Worm (Caenorhabditis elegans) whole organism, young adult: Measurements from ENCODE around the gene Y48B6A.10.

ENCODE experiments used
- F22D6.2 ChIP-seq: sonication (generic microtip); optimal IDR thresholded peaks from 2 replicates; lab custom pipeline; 2016; ENCODE audit warnings: mild to moderate bottlenecking, missing genetic modification characterization, missing compliant biosample characterization
- F23B12.7 ChIP-seq: sonication (generic microtip); optimal IDR thresholded peaks from 2 replicates; lab custom pipeline; 2017; ENCODE audit warnings: missing genetic modification characterization, mild to moderate bottlenecking, missing compliant biosample characterization, antibody characterized with exemption, moderate library complexity; ENCODE audit not compliant: insufficient read depth
- F37B4.10 ChIP-seq: fragments of 200-800 bp; sonication (Bioruptor generic); IDR thresholded peaks from 2 replicates; pipeline ENCODE4 v1.3.6; 2022; ENCODE audit warnings: missing genetic modification characterization, missing compliant biosample characterization
- F49E8.2 ChIP-seq: sonication (generic microtip); optimal IDR thresholded peaks from 3 replicates; lab custom pipeline; 2017; ENCODE audit warnings: missing genetic modification characterization, mild to moderate bottlenecking, missing compliant biosample characterization, antibody characterized with exemption, moderate library complexity; ENCODE audit not compliant: insufficient read depth
- F52B5.7 ChIP-seq: sonication (generic microtip); optimal IDR thresholded peaks from 2 replicates; lab custom pipeline; 2016; ENCODE audit warnings: mild to moderate bottlenecking, missing genetic modification characterization, missing compliant biosample characterization
- K12H6.12 ChIP-seq: fragments of 200-800 bp; sonication (Bioruptor generic); optimal IDR thresholded peaks from 2 replicates; lab custom pipeline; 2018; ENCODE audit warnings: mild to moderate bottlenecking, missing genetic modification characterization, missing compliant biosample characterization
- T07F8.4 ChIP-seq: sonication (generic microtip); optimal IDR thresholded peaks from 2 replicates; lab custom pipeline; 2016; ENCODE audit warnings: mild to moderate bottlenecking, missing genetic modification characterization, moderate library complexity, missing compliant biosample characterization
- Y53G8AR.9 ChIP-seq: fragments of 200-800 bp; sonication (Bioruptor generic); conservative IDR thresholded peaks from 2 replicates; pipeline ENCODE4 v1.3.6; 2022; ENCODE audit warnings: missing genetic modification reagents, missing genetic modification characterization, missing compliant biosample characterization
- Y56A3A.18 ChIP-seq: fragments of 200-800 bp; sonication (Bioruptor generic); IDR thresholded peaks from 2 replicates; pipeline ENCODE4 v1.3.6; 2022; ENCODE audit warnings: missing genetic modification reagents, missing genetic modification characterization, missing compliant biosample characterization
- Y95B8A.8 ChIP-seq: fragments of 200-800 bp; sonication (Bioruptor generic); IDR thresholded peaks from 2 replicates; pipeline ENCODE4 v1.3.6; 2022; ENCODE audit warnings: missing genetic modification reagents, missing genetic modification characterization, missing compliant biosample characterization
- ZK185.1 ChIP-seq: sonication (generic microtip); optimal IDR thresholded peaks from 2 replicates; lab custom pipeline; 2016; ENCODE audit warnings: mild to moderate bottlenecking, missing genetic modification characterization, missing compliant biosample characterization; ENCODE audit not compliant: poor library complexity, severe bottlenecking
- ama-1 ChIP-seq, 3 experiments: fragments of 150-350 bp in 1 of 3; sonication (generic microtip) in 2 of 3; optimal IDR thresholded peaks; 2 replicates each; lab custom pipeline; 2014 to 2018; ENCODE audit warnings: missing biosample characterization in 2 of 3, missing genetic modification characterization in 2 of 3, missing genetic modification reagents in 2 of 3
- atf-7 ChIP-seq: sonication (generic microtip); optimal IDR thresholded peaks from 2 replicates; lab custom pipeline; 2017; ENCODE audit warnings: mild to moderate bottlenecking, missing genetic modification characterization, missing compliant biosample characterization
- athp-1 ChIP-seq: sonication (generic microtip); optimal IDR thresholded peaks from 2 replicates; lab custom pipeline; 2017; ENCODE audit warnings: mild to moderate bottlenecking, missing genetic modification characterization, missing compliant biosample characterization
- attf-3 ChIP-seq: fragments of 200-800 bp; sonication (Bioruptor generic); conservative IDR thresholded peaks from 2 replicates; pipeline ENCODE4 v1.3.6; 2022; ENCODE audit warnings: missing genetic modification reagents, missing genetic modification characterization, missing compliant biosample characterization
- attf-6 ChIP-seq: fragments of 200-800 bp; sonication (Bioruptor generic); IDR thresholded peaks from 2 replicates; pipeline ENCODE4 v1.3.6; 2022; ENCODE audit warnings: missing genetic modification reagents, missing genetic modification characterization, missing compliant biosample characterization
- bed-1 ChIP-seq: fragments of 200-800 bp; sonication (Bioruptor generic); IDR thresholded peaks from 2 replicates; pipeline ENCODE4 v1.3.6; 2022; ENCODE audit warnings: missing genetic modification reagents, missing genetic modification characterization, missing compliant biosample characterization
- cebp-2 ChIP-seq: fragments of 200-800 bp; sonication (Bioruptor generic); IDR thresholded peaks from 2 replicates; pipeline ENCODE4 v1.3.6; 2022; ENCODE audit warnings: missing genetic modification characterization, missing compliant biosample characterization
- ceh-100 ChIP-seq: fragments of 200-800 bp; sonication (Bioruptor generic); IDR thresholded peaks from 2 replicates; pipeline ENCODE4 v1.3.6; 2022; ENCODE audit warnings: missing genetic modification reagents, missing genetic modification characterization, missing compliant biosample characterization
- ceh-40 ChIP-seq: fragments of 200-800 bp; sonication (Bioruptor generic); IDR thresholded peaks from 2 replicates; pipeline ENCODE4 v1.3.6; 2022; ENCODE audit warnings: missing genetic modification characterization, missing compliant biosample characterization
- ceh-58 ChIP-seq: fragments of 200-800 bp; sonication (Bioruptor generic); IDR thresholded peaks from 2 replicates; pipeline ENCODE4 v1.3.6; 2022; ENCODE audit warnings: missing genetic modification characterization, missing compliant biosample characterization
- ceh-91 ChIP-seq: fragments of 200-800 bp; sonication (Bioruptor generic); IDR thresholded peaks from 2 replicates; pipeline ENCODE4 v1.3.6; 2022; ENCODE audit warnings: missing genetic modification reagents, missing genetic modification characterization, missing compliant biosample characterization
- chd-7 ChIP-seq: sonication (generic microtip); optimal IDR thresholded peaks from 2 replicates; lab custom pipeline; 2016; ENCODE audit warnings: mild to moderate bottlenecking, missing genetic modification characterization, moderate library complexity, missing compliant biosample characterization
- efl-1 ChIP-seq: fragments of 150-350 bp; optimal IDR thresholded peaks from 2 replicates; lab custom pipeline; 2014; ENCODE audit warnings: missing biosample characterization, missing genetic modification reagents, missing genetic modification characterization
- ekl-4 ChIP-seq: fragments of 200-800 bp; sonication (Bioruptor generic); IDR thresholded peaks from 2 replicates; pipeline ENCODE4 v1.3.6; 2022; ENCODE audit warnings: missing genetic modification reagents, missing genetic modification characterization, missing compliant biosample characterization
- ets-4 ChIP-seq: fragments of 200-800 bp; sonication (Bioruptor generic); optimal IDR thresholded peaks from 2 replicates; lab custom pipeline; 2018; ENCODE audit warnings: mild to moderate bottlenecking, missing genetic modification characterization, missing compliant biosample characterization
- him-1 ChIP-seq: sonication (generic microtip); optimal IDR thresholded peaks from 2 replicates; lab custom pipeline; 2016; ENCODE audit warnings: missing genotype, missing genetic modification reagents, missing genetic modification characterization, missing compliant biosample characterization
- hmg-20 ChIP-seq: fragments of 200-800 bp; sonication (Bioruptor generic); IDR thresholded peaks from 2 replicates; pipeline ENCODE4 v1.3.6; 2022; ENCODE audit warnings: missing genetic modification reagents, missing genetic modification characterization, missing compliant biosample characterization
- hsf-1 ChIP-seq: fragments of 200-800 bp; sonication (Bioruptor generic); IDR thresholded peaks from 2 replicates; pipeline ENCODE4 v1.3.6; 2022; ENCODE audit warnings: missing genetic modification reagents, missing genetic modification characterization, missing compliant biosample characterization
- lin-40 ChIP-seq: sonication (generic microtip); optimal IDR thresholded peaks from 2 replicates; lab custom pipeline; 2016; ENCODE audit warnings: missing genetic modification characterization, mild to moderate bottlenecking, missing compliant biosample characterization, missing genotype, missing genetic modification reagents
- lsl-1 ChIP-seq: fragments of 200-800 bp; sonication (Bioruptor generic); optimal IDR thresholded peaks from 2 replicates; lab custom pipeline; 2018; ENCODE audit warnings: mild to moderate bottlenecking, missing genetic modification characterization, moderate library complexity, missing compliant biosample characterization
- madf-10 ChIP-seq: sonication (generic microtip); optimal IDR thresholded peaks from 2 replicates; lab custom pipeline; 2016; ENCODE audit warnings: mild to moderate bottlenecking, missing genetic modification characterization, missing compliant biosample characterization
- madf-3 ChIP-seq: fragments of 200-800 bp; sonication (Bioruptor generic); IDR thresholded peaks from 2 replicates; pipeline ENCODE4 v1.3.6; 2022; ENCODE audit warnings: missing genetic modification reagents, missing genetic modification characterization, missing compliant biosample characterization
- nhr-27 ChIP-seq: fragments of 200-800 bp; sonication (Bioruptor generic); optimal IDR thresholded peaks from 2 replicates; lab custom pipeline; 2018; ENCODE audit warnings: mild to moderate bottlenecking, missing genetic modification characterization, moderate library complexity, missing compliant biosample characterization
- nhr-80 ChIP-seq: sonication (generic microtip); optimal IDR thresholded peaks from 2 replicates; lab custom pipeline; 2016; ENCODE audit warnings: missing genetic modification characterization, missing compliant biosample characterization
- pbrm-1 ChIP-seq: fragments of 200-800 bp; sonication (Bioruptor generic); IDR thresholded peaks from 2 replicates; pipeline ENCODE4 v1.3.6; 2022; ENCODE audit warnings: missing genetic modification reagents, missing genetic modification characterization, missing compliant biosample characterization
- rcor-1 ChIP-seq: fragments of 200-800 bp; sonication (Bioruptor generic); IDR thresholded peaks from 2 replicates; pipeline ENCODE4 v1.3.6; 2022; ENCODE audit warnings: missing genetic modification reagents, missing genetic modification characterization, missing compliant biosample characterization
- rec-8 ChIP-seq, 2 experiments: sonication (generic microtip); optimal IDR thresholded peaks; 2 replicates each; lab custom pipeline; 2016; ENCODE audit warnings: mild to moderate bottlenecking in 2 of 2, missing genetic modification characterization in 2 of 2, missing genetic modification reagents in 2 of 2, missing genotype in 2 of 2, missing biosample characterization in 1 of 2, missing compliant biosample characterization in 1 of 2, moderate library complexity in 1 of 2
- repo-1 ChIP-seq: sonication (generic microtip); optimal IDR thresholded peaks from 2 replicates; lab custom pipeline; 2017; ENCODE audit warnings: mild to moderate bottlenecking, missing genetic modification characterization, missing compliant biosample characterization
- rpc-1 ChIP-seq, 2 experiments: fragments of 150-350 bp in 1 of 2; sonication (generic microtip) in 1 of 2; optimal IDR thresholded peaks; 2 replicates each; lab custom pipeline; 2014 to 2018; ENCODE audit warnings: missing biosample characterization in 1 of 2, missing genetic modification characterization in 1 of 2, missing genetic modification reagents in 1 of 2, missing genotype in 1 of 2
- sdz-38 ChIP-seq: sonication (generic microtip); optimal IDR thresholded peaks from 2 replicates; lab custom pipeline; 2016; ENCODE audit warnings: missing genotype, missing genetic modification characterization, missing compliant biosample characterization
- snpc-1.3 ChIP-seq: sonication (generic microtip); optimal IDR thresholded peaks from 2 replicates; lab custom pipeline; 2017; ENCODE audit warnings: missing genetic modification characterization, mild to moderate bottlenecking, missing compliant biosample characterization, antibody characterized with exemption, moderate library complexity, missing genotype, missing genetic modification reagents; ENCODE audit not compliant: insufficient read depth
- snpc-4 ChIP-seq, 5 experiments: fragments of 150-350 bp in 1 of 5; sonication (generic microtip) in 4 of 5; optimal IDR thresholded peaks; 2 replicates each; lab custom pipeline; 2014 to 2018; ENCODE audit warnings: missing genetic modification characterization in 5 of 5, missing biosample characterization in 3 of 5, antibody characterized with exemption in 2 of 5, mild to moderate bottlenecking in 2 of 5, missing compliant biosample characterization in 2 of 5, missing genotype in 2 of 5, moderate library complexity in 2 of 5, missing genetic modification reagents in 1 of 5
- tbp1 ChIP-seq: fragments of 200-800 bp; sonication (Bioruptor generic); optimal IDR thresholded peaks from 2 replicates; lab custom pipeline; 2018; ENCODE audit warnings: mild to moderate bottlenecking, missing genetic modification characterization, missing compliant biosample characterization
- xnd-1 ChIP-seq: sonication (generic microtip); optimal IDR thresholded peaks from 2 replicates; lab custom pipeline; 2016; ENCODE audit warnings: missing genotype, missing genetic modification reagents, missing genetic modification characterization, missing compliant biosample characterization
- ztf-18 ChIP-seq: sonication (generic microtip); optimal IDR thresholded peaks from 2 replicates; lab custom pipeline; 2016; ENCODE audit warnings: missing genotype, mild to moderate bottlenecking, missing genetic modification characterization, missing compliant biosample characterization
- ztf-6 ChIP-seq: fragments of 200-800 bp; sonication (Bioruptor generic); IDR thresholded peaks from 2 replicates; pipeline ENCODE4 v1.3.6; 2022; ENCODE audit warnings: missing genetic modification reagents, missing genetic modification characterization, missing compliant biosample characterization

The Y48B6A.10 gene

DNA sequence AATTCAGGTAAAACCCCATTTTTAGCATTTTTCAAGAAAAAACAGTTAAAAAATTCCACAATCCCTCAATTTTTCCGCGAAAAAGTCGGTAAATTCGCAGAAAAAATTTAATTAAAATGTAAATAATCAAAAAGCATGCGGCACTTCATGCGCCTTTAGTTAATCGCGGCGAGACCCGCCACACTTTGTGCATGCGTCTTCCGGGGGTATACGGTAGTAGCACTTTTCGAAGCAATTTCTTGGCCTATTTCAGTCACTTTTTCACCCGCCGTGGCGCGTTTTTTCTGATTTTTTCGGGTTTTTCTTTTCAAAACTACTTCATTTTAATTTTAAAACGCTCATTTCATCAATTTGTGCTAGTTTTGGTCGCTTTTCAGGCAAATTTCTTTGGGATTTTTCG is 33.0 kb downstream of the Y48B6A.10 start (continued):
- TF ChIP-seq lsl-1 (GFP tag; lab: Kevin White, UChicago) (peak; percentile 98), nhr-27 (tag; lab: Kevin White, UChicago) (no peak), F22D6.2 (tag; lab: Kevin White, UChicago) (no peak), bed-1 (GFP tag; lab: Robert Waterston, UW) (no peak), ets-4 (no peak), ceh-91 (GFP tag; lab: Robert Waterston, UW) (peak; percentile 92), Y53G8AR.9 (GFP tag; lab: Robert Waterston, UW) (no peak), nhr-80 (tag; lab: Kevin White, UChicago) (no peak), ceh-100 (0 out of 2 replicates have a peak, but pooled peaks have one; percentile 33), attf-6 (peak; percentile 56; the same call in 1 of the 2 replicates), repo-1 (no peak), lin-40 (tag; lab: Kevin White, UChicago) (no peak), ztf-18 (peak; percentile 56), ceh-40 (no peak), sdz-38 (tag; lab: Kevin White, UChicago) (no peak), F49E8.2 (peak; percentile 1), F23B12.7 (tag; lab: Kevin White, UChicago) (no peak), athp-1 (peak; percentile 21), chd-7 (tag; lab: Kevin White, UChicago) (no peak), rcor-1 (GFP tag; lab: Robert Waterston, UW) (peak; percentile 48), hmg-20 (GFP tag; lab: Robert Waterston, UW) (no peak), F52B5.7 (tag; lab: Kevin White, UChicago) (no peak), Y95B8A.8 (GFP tag; lab: Robert Waterston, UW) (0 out of 2 replicates have a peak, but pooled peaks have one; percentile 57), atf-7 (tag; lab: Kevin White, UChicago) (no peak), attf-3 (GFP tag; lab: Robert Waterston, UW) (no peak), Y56A3A.18 (GFP tag; lab: Robert Waterston, UW) (no peak), efl-1 (GFP tag; lab: Kevin White, UChicago) (peak; percentile 88), madf-3 (GFP tag; lab: Robert Waterston, UW) (peak; percentile 65; the same call in 1 of the 2 replicates), cebp-2 (no peak), F37B4.10 (GFP tag; lab: Robert Waterston, UW) (no peak), xnd-1 (peak; percentile 92), ama-1 (optimal IDR thresholded peaks at IDR 0.05; lab: Kevin White, UChicago) (no peak), ama-1 (GFP tag; optimal IDR thresholded peaks at IDR 0.05; lab: Kevin White, UChicago) (no peak), ekl-4 (peak; percentile 46; the same call in 1 of the 2 replicates), ztf-6 (GFP tag; lab: Robert Waterston, UW) (no peak), T07F8.4 (no peak), pbrm-1 (GFP tag; lab: Robert Waterston, UW) (no peak), madf-10 (no peak), snpc-4 (GFP tag; optimal IDR thresholded peaks at IDR 0.05; lab: Kevin White, UChicago) (no peak), snpc-4 (tag; optimal IDR thresholded peaks at IDR 0.05; lab: Kevin White, UChicago) (no peak), tbp1 (GFP tag; lab: Kevin White, UChicago) (peak; percentile 37), ceh-58 (GFP tag; lab: Robert Waterston, UW) (no peak), rpc-1 (optimal IDR thresholded peaks at IDR 0.05; lab: Kevin White, UChicago) (no peak), rpc-1 (tag; optimal IDR thresholded peaks at IDR 0.05; lab: Kevin White, UChicago) (no peak), snpc-1.3 (tag; lab: Kevin White, UChicago) (peak; percentile 53), ZK185.1 (tag; lab: Kevin White, UChicago) (no peak), K12H6.12 (tag; lab: Kevin White, UChicago) (no peak), hsf-1 (peak; percentile 57; the same call in 1 of the 2 replicates), rec-8 (tag; optimal IDR thresholded peaks at IDR 0.05; lab: Kevin White, UChicago) (no peak), him-1 (tag; lab: Kevin White, UChicago) (peak; percentile 23)
